Worm (Caenorhabditis elegans) whole organism, L1 larva: Measurements from ENCODE around the gene srm-1.

Experiments
- aly-2 ChIP-seq: fragments of 150-350 bp; optimal IDR thresholded peaks from 2 replicates; lab custom pipeline; 2014; ENCODE audit warnings: missing biosample characterization, missing genetic modification characterization
- ceh-63 ChIP-seq: fragments of 200-800 bp; sonication (Bioruptor generic); optimal IDR thresholded peaks from 2 replicates; lab custom pipeline; 2018; ENCODE audit warnings: mild to moderate bottlenecking, missing genetic modification characterization, missing compliant biosample characterization
- ceh-82 ChIP-seq, 3 experiments: fragments of 150-350 bp in 1 of 3; sonication (generic microtip) in 2 of 3; optimal IDR thresholded peaks; 2 replicates each; lab custom pipeline; 2014 to 2017; ENCODE audit warnings: missing biosample characterization in 3 of 3, missing genetic modification characterization in 3 of 3
- ceh-90 ChIP-seq: sonication (generic microtip); optimal IDR thresholded peaks from 2 replicates; lab custom pipeline; 2016; ENCODE audit warnings: missing genetic modification characterization, missing compliant biosample characterization
- efl-1 ChIP-seq, 4 experiments: fragments of 150-350 bp; optimal IDR thresholded peaks in 3 of 4; peaks in 1 of 4; 1 replicate in 1 of 4; 2 replicates in 3 of 4; lab custom pipeline; 2014; ENCODE audit warnings: missing biosample characterization in 2 of 4, missing genetic modification characterization in 2 of 4, missing genetic modification reagents in 2 of 4
- egl-13 ChIP-seq: sonication (generic microtip); optimal IDR thresholded peaks from 2 replicates; lab custom pipeline; 2016; ENCODE audit warnings: missing genotype, missing genetic modification reagents, missing genetic modification characterization, missing compliant biosample characterization
- egl-27 ChIP-seq, 2 experiments: fragments of 150-350 bp in 1 of 2; sonication (generic microtip); optimal IDR thresholded peaks; 3 replicates each; lab custom pipeline; 2017 to 2018; ENCODE audit warnings: missing biosample characterization in 2 of 2, missing genetic modification characterization in 2 of 2, missing genetic modification reagents in 2 of 2
- elt-3 ChIP-seq, 6 experiments: fragments of 150-350 bp in 1 of 6; sonication (generic microtip); optimal IDR thresholded peaks; 2 replicates each; lab custom pipeline; 2017 to 2018; ENCODE audit warnings: missing biosample characterization in 6 of 6, missing genetic modification characterization in 6 of 6, inconsistent platforms in 1 of 6
- fkh-4 ChIP-seq: sonication (generic microtip); optimal IDR thresholded peaks from 2 replicates; lab custom pipeline; 2016; ENCODE audit warnings: missing compliant biosample characterization, missing genetic modification characterization, borderline replicate concordance
- fkh-8 ChIP-seq: sonication (generic microtip); optimal IDR thresholded peaks from 2 replicates; lab custom pipeline; 2016; ENCODE audit warnings: mild to moderate bottlenecking, missing genetic modification characterization, missing compliant biosample characterization
- fos-1 ChIP-seq: fragments of 150-350 bp; optimal IDR thresholded peaks from 2 replicates; lab custom pipeline; 2014; ENCODE audit warnings: missing biosample characterization, missing genetic modification characterization
- hlh-17 ChIP-seq: fragments of 200-800 bp; sonication (Bioruptor generic); optimal IDR thresholded peaks from 2 replicates; lab custom pipeline; 2018; ENCODE audit warnings: missing genetic modification characterization, mild to moderate bottlenecking, missing compliant biosample characterization, moderate library complexity, borderline replicate concordance
- hlh-4 ChIP-seq: sonication (generic microtip); optimal IDR thresholded peaks from 2 replicates; lab custom pipeline; 2016; ENCODE audit warnings: mild to moderate bottlenecking, missing genetic modification characterization, missing compliant biosample characterization
- isw-1 ChIP-seq: fragments of 200-800 bp; sonication (Bioruptor generic); IDR thresholded peaks from 2 replicates; pipeline ENCODE4 v1.3.6; 2022; ENCODE audit warnings: missing genetic modification characterization, missing compliant biosample characterization
- lin-13 ChIP-seq: fragments of 150-350 bp; optimal IDR thresholded peaks from 2 replicates; lab custom pipeline; 2014; ENCODE audit warnings: missing biosample characterization, missing genetic modification reagents, missing genetic modification characterization
- lin-35 ChIP-seq, 2 experiments: fragments of 150-350 bp; optimal IDR thresholded peaks; 2 replicates each; lab custom pipeline; 2014; ENCODE audit warnings: missing biosample characterization in 2 of 2, missing genetic modification characterization in 2 of 2, missing genetic modification reagents in 2 of 2
- lin-39 ChIP-seq: fragments of 150-350 bp; optimal IDR thresholded peaks from 2 replicates; lab custom pipeline; 2014; ENCODE audit warnings: missing biosample characterization, missing genetic modification reagents, missing genetic modification characterization
- lsy-2 ChIP-seq, 2 experiments: fragments of 150-350 bp; optimal IDR thresholded peaks; 2 replicates each; lab custom pipeline; 2014; ENCODE audit warnings: missing biosample characterization in 2 of 2, missing genetic modification characterization in 2 of 2
- mef-2 ChIP-seq: fragments of 150-350 bp; optimal IDR thresholded peaks from 2 replicates; lab custom pipeline; 2014; ENCODE audit warnings: missing biosample characterization, missing genetic modification characterization
- mep-1 ChIP-seq: fragments of 150-350 bp; optimal IDR thresholded peaks from 2 replicates; lab custom pipeline; 2014; ENCODE audit warnings: missing biosample characterization, missing genetic modification characterization
- nhr-11 ChIP-seq: fragments of 150-350 bp; optimal IDR thresholded peaks from 2 replicates; lab custom pipeline; 2014; ENCODE audit warnings: missing biosample characterization, missing genetic modification characterization
- nhr-20 ChIP-seq: sonication (generic microtip); optimal IDR thresholded peaks from 2 replicates; lab custom pipeline; 2016; ENCODE audit warnings: mild to moderate bottlenecking, missing genetic modification characterization, missing compliant biosample characterization
- nhr-237 ChIP-seq: fragments of 150-350 bp; optimal IDR thresholded peaks from 2 replicates; lab custom pipeline; 2014; ENCODE audit warnings: missing biosample characterization, missing genetic modification characterization
- nhr-71 ChIP-seq: sonication (generic microtip); optimal IDR thresholded peaks from 2 replicates; lab custom pipeline; 2016; ENCODE audit warnings: mild to moderate bottlenecking, missing genetic modification characterization, moderate library complexity, missing compliant biosample characterization
- nhr-84 ChIP-seq: sonication (generic microtip); optimal IDR thresholded peaks from 2 replicates; lab custom pipeline; 2017; ENCODE audit warnings: missing biosample characterization, missing genetic modification characterization
- nhr-85 ChIP-seq: sonication (generic microtip); peaks from one replicate; lab custom pipeline; 2016; ENCODE audit warnings: missing genetic modification characterization, inconsistent platforms, missing compliant biosample characterization
- pax-3 ChIP-seq: fragments of 200-800 bp; sonication (Bioruptor generic); optimal IDR thresholded peaks from 2 replicates; lab custom pipeline; 2018; ENCODE audit warnings: mild to moderate bottlenecking, missing genetic modification characterization, moderate library complexity, missing compliant biosample characterization
- rnt-1 ChIP-seq: sonication (generic microtip); optimal IDR thresholded peaks from 2 replicates; lab custom pipeline; 2016; ENCODE audit warnings: mild to moderate bottlenecking, missing genetic modification characterization, moderate library complexity, missing compliant biosample characterization
- snpc-4 ChIP-seq: fragments of 150-350 bp; optimal IDR thresholded peaks from 2 replicates; lab custom pipeline; 2014; ENCODE audit warnings: missing biosample characterization, missing genetic modification characterization
- sox-4 ChIP-seq: sonication (generic microtip); optimal IDR thresholded peaks from 2 replicates; lab custom pipeline; 2016; ENCODE audit warnings: missing genetic modification characterization, missing compliant biosample characterization
- swsn-7 ChIP-seq: sonication (generic microtip); optimal IDR thresholded peaks from 2 replicates; lab custom pipeline; 2016; ENCODE audit warnings: missing genetic modification characterization, missing compliant biosample characterization
- tbx-2 ChIP-seq: sonication (generic microtip); optimal IDR thresholded peaks from 2 replicates; lab custom pipeline; 2016; ENCODE audit warnings: missing genetic modification characterization, missing compliant biosample characterization
- tlp-1 ChIP-seq: fragments of 150-350 bp; optimal IDR thresholded peaks from 2 replicates; lab custom pipeline; 2014; ENCODE audit warnings: missing biosample characterization, missing genetic modification characterization
- unc-130 ChIP-seq: fragments of 150-350 bp; optimal IDR thresholded peaks from 2 replicates; lab custom pipeline; 2017; ENCODE audit warnings: missing biosample characterization, missing genetic modification characterization, inconsistent platforms
- vab-15 ChIP-seq: sonication (generic microtip); optimal IDR thresholded peaks from 2 replicates; lab custom pipeline; 2017; ENCODE audit warnings: missing genotype, mild to moderate bottlenecking, missing genetic modification characterization, missing compliant biosample characterization
- zag-1 ChIP-seq: fragments of 150-350 bp; optimal IDR thresholded peaks from 2 replicates; lab custom pipeline; 2014; ENCODE audit warnings: missing biosample characterization, missing genetic modification characterization
- zip-4 ChIP-seq: fragments of 200-800 bp; sonication (Bioruptor generic); optimal IDR thresholded peaks from 2 replicates; lab custom pipeline; 2018; ENCODE audit warnings: mild to moderate bottlenecking, missing genetic modification characterization, moderate library complexity, missing compliant biosample characterization
- ztf-11 ChIP-seq, 2 experiments: sonication (generic microtip); optimal IDR thresholded peaks; 2 replicates each; lab custom pipeline; 2016 to 2017; ENCODE audit warnings: missing genetic modification characterization in 2 of 2, missing biosample characterization in 1 of 2, missing compliant biosample characterization in 1 of 2

The srm-1 gene

ce11 chrIV:4988531-4988930 lies 23.8 kb upstream of the srm-1 start, which contains the start of gene E03H12.7:
E03H12.7 (minus strand) TSS chrIV:4988631.
- TF ChIP-seq nhr-237 (tag; lab: Kevin White, UChicago), result no peak
- no peak for TF ChIP-seq aly-2 (tag; lab: Kevin White, UChicago)
- TF ChIP-seq tbx-2 (tag; lab: Kevin White, UChicago), result no peak
- no peak for TF ChIP-seq mep-1 (tag; lab: Kevin White, UChicago)
- TF ChIP-seq pax-3 (tag; lab: Kevin White, UChicago), result no peak
- no peak for TF ChIP-seq ceh-63 (GFP tag; lab: Kevin White, UChicago)
- TF ChIP-seq ztf-11 (tag; optimal IDR thresholded peaks at IDR 0.05; lab: Kevin White, UChicago), result no peak
- TF ChIP-seq nhr-84 (tag; lab: Kevin White, UChicago), result no peak
- TF ChIP-seq nhr-11 (tag; lab: Kevin White, UChicago), result no peak
- TF ChIP-seq snpc-4 (tag; lab: Kevin White, UChicago), result no peak
- no peak for TF ChIP-seq nhr-71 (tag; lab: Kevin White, UChicago)
- TF ChIP-seq egl-13 (tag; lab: Kevin White, UChicago), result no peak
- no peak for TF ChIP-seq nhr-85 (tag; lab: Kevin White, UChicago)
- TF ChIP-seq lin-39 (tag; lab: Kevin White, UChicago), result no peak
- TF ChIP-seq tlp-1 (tag; lab: Kevin White, UChicago), result no peak
- TF ChIP-seq, all 84 proteins: peak for 0

ce11 chrIV:4992089-4992488 lies 20.3 kb upstream of the srm-1 start, which contains the start of gene str-162:
str-162 (plus strand) TSS chrIV:4992389.
- TF ChIP-seq mef-2 (tag; lab: Kevin White, UChicago), result no peak
- no peak for TF ChIP-seq hlh-17 (GFP tag; lab: Kevin White, UChicago)
- TF ChIP-seq fkh-4, result no peak
- no peak for TF ChIP-seq fos-1 (tag; lab: Kevin White, UChicago)
- no peak for TF ChIP-seq isw-1 (GFP tag; lab: Robert Waterston, UW)
- TF ChIP-seq egl-27 (tag; optimal IDR thresholded peaks at IDR 0.05; lab: Kevin White, UChicago), result no peak
- no peak for TF ChIP-seq ztf-11 (tag; optimal IDR thresholded peaks at IDR 0.05; lab: Kevin White, UChicago)
- no peak for TF ChIP-seq sox-4 (tag; lab: Kevin White, UChicago)
- no peak for TF ChIP-seq elt-3 (tag; optimal IDR thresholded peaks at IDR 0.05; lab: Kevin White, UChicago)
- TF ChIP-seq rnt-1 (tag; lab: Kevin White, UChicago), result no peak
- TF ChIP-seq swsn-7, result no peak
- TF ChIP-seq zag-1, result no peak
- TF ChIP-seq ceh-90 (tag; lab: Kevin White, UChicago), result no peak
- TF ChIP-seq hlh-4 (tag; lab: Kevin White, UChicago), result no peak
- no peak for TF ChIP-seq nhr-20 (tag; lab: Kevin White, UChicago)

ce11 chrIV:4993128-4993527 lies 19.2 kb upstream of the srm-1 start:
- TF ChIP-seq egl-27 (tag; optimal IDR thresholded peaks at IDR 0.05; lab: Kevin White, UChicago) (no peak), tlp-1 (tag; lab: Kevin White, UChicago) (no peak), efl-1 (optimal IDR thresholded peaks at IDR 0.05; lab: Kevin White, UChicago) (no peak), efl-1 (GFP tag; optimal IDR thresholded peaks at IDR 0.05 in 1 of 2; lab: Kevin White, UChicago) (no peak), egl-13 (tag; lab: Kevin White, UChicago) (no peak)

ce11 chrIV:4995842-4996241 lies 16.5 kb upstream of the srm-1 start, which contains the start of gene ssq-2:
ssq-2 (plus strand) TSS chrIV:4996142.
- TF ChIP-seq lin-35 (GFP tag; optimal IDR thresholded peaks at IDR 0.05; lab: Kevin White, UChicago), result no peak
- TF ChIP-seq isw-1 (GFP tag; lab: Robert Waterston, UW), result no peak
- no peak for TF ChIP-seq unc-130 (tag; lab: Kevin White, UChicago)

- TF ChIP-seq lsy-2 (tag; optimal IDR thresholded peaks at IDR 0.05; lab: Kevin White, UChicago) (no peak), zag-1 (no peak), zip-4 (GFP tag; lab: Kevin White, UChicago) (no peak), mep-1 (tag; lab: Kevin White, UChicago) (no peak), lin-39 (tag; lab: Kevin White, UChicago) (no peak), lin-13 (GFP tag; lab: Kevin White, UChicago) (no peak), ceh-82 (tag; optimal IDR thresholded peaks at IDR 0.05; lab: Kevin White, UChicago) (no peak), egl-13 (tag; lab: Kevin White, UChicago) (no peak), vab-15 (tag; lab: Kevin White, UChicago) (no peak), fkh-8 (tag; lab: Kevin White, UChicago) (no peak)
Measured at ce11 chrIV:4996956-4997355, 15.4 kb upstream of the srm-1 start.
